Worm (Caenorhabditis elegans) whole organism, L3 larva: ENCODE data around the gene C14C6.6.
A peak's percentile ranks its signal among the peaks of the same experiment; 100 is the strongest.

Experiments
- ZK546.5 ChIP-seq: sonication (generic microtip); optimal IDR thresholded peaks from 2 replicates; lab custom pipeline; 2017; ENCODE audit warnings: missing biosample characterization, missing genetic modification characterization
- aly-2 ChIP-seq: fragments of 150-350 bp; optimal IDR thresholded peaks from 2 replicates; lab custom pipeline; 2014; ENCODE audit warnings: missing biosample characterization, missing genetic modification characterization
- ama-1 ChIP-seq: fragments of 150-350 bp; optimal IDR thresholded peaks from 2 replicates; lab custom pipeline; 2018
- ceh-28 ChIP-seq: fragments of 150-350 bp; optimal IDR thresholded peaks from 2 replicates; lab custom pipeline; 2014; ENCODE audit warnings: missing biosample characterization, missing genetic modification reagents, missing genetic modification characterization
- ceh-82 ChIP-seq: fragments of 150-350 bp; optimal IDR thresholded peaks from 2 replicates; lab custom pipeline; 2014; ENCODE audit warnings: missing biosample characterization, missing genetic modification characterization
- daf-12 ChIP-seq: fragments of 150-350 bp; optimal IDR thresholded peaks from 2 replicates; lab custom pipeline; 2014; ENCODE audit warnings: missing biosample characterization, missing genetic modification reagents, missing genetic modification characterization
- egl-27 ChIP-seq: sonication (generic microtip); optimal IDR thresholded peaks from 4 replicates; lab custom pipeline; 2017; ENCODE audit warnings: missing biosample characterization, missing genetic modification reagents, missing genetic modification characterization
- egl-5 ChIP-seq: fragments of 150-350 bp; optimal IDR thresholded peaks from 2 replicates; lab custom pipeline; 2017; ENCODE audit warnings: missing biosample characterization, missing genetic modification reagents, missing genetic modification characterization, inconsistent platforms
- elt-1 ChIP-seq: fragments of 150-350 bp; optimal IDR thresholded peaks from 2 replicates; lab custom pipeline; 2014; ENCODE audit warnings: missing biosample characterization, missing genetic modification characterization
- elt-2 ChIP-seq: sonication (generic microtip); optimal IDR thresholded peaks from 2 replicates; lab custom pipeline; 2016; ENCODE audit warnings: missing genetic modification reagents, mild to moderate bottlenecking, missing genetic modification characterization, missing compliant biosample characterization
- elt-3 ChIP-seq, 3 experiments: fragments of 150-350 bp in 1 of 3; sonication (generic microtip) in 2 of 3; optimal IDR thresholded peaks; 2 replicates in 2 of 3; 4 replicates in 1 of 3; lab custom pipeline; 2014 to 2017; ENCODE audit warnings: missing biosample characterization in 3 of 3, missing genetic modification characterization in 3 of 3
- eor-1 ChIP-seq, 2 experiments: fragments of 150-350 bp; optimal IDR thresholded peaks; 2 replicates each; lab custom pipeline; 2014 to 2018; ENCODE audit warnings: missing biosample characterization in 2 of 2, missing genetic modification characterization in 2 of 2
- fkh-10 ChIP-seq: sonication (generic microtip); optimal IDR thresholded peaks from 2 replicates; lab custom pipeline; 2017; ENCODE audit warnings: missing biosample characterization, missing genetic modification reagents, missing genetic modification characterization
- fkh-2 ChIP-seq: fragments of 150-350 bp; optimal IDR thresholded peaks from 2 replicates; lab custom pipeline; 2014; ENCODE audit warnings: missing biosample characterization, missing genetic modification reagents, missing genetic modification characterization
- jun-1 ChIP-seq: fragments of 150-350 bp; optimal IDR thresholded peaks from 2 replicates; lab custom pipeline; 2014; ENCODE audit warnings: missing biosample characterization, missing genetic modification reagents, missing genetic modification characterization
- lin-15B ChIP-seq: fragments of 150-350 bp; optimal IDR thresholded peaks from 2 replicates; lab custom pipeline; 2014; ENCODE audit warnings: missing biosample characterization, missing genetic modification characterization
- lin-39 ChIP-seq: fragments of 150-350 bp; optimal IDR thresholded peaks from 2 replicates; lab custom pipeline; 2018; ENCODE audit warnings: missing biosample characterization, missing genetic modification reagents, missing genetic modification characterization
- lsy-12 ChIP-seq: sonication (generic microtip); optimal IDR thresholded peaks from 2 replicates; lab custom pipeline; 2016; ENCODE audit warnings: mild to moderate bottlenecking, missing genetic modification characterization, missing compliant biosample characterization
- mdl-1 ChIP-seq: fragments of 150-350 bp; optimal IDR thresholded peaks from 2 replicates; lab custom pipeline; 2014; ENCODE audit warnings: missing biosample characterization, missing genetic modification characterization
- nfya-1 ChIP-seq: sonication (generic microtip); optimal IDR thresholded peaks from 2 replicates; lab custom pipeline; 2017; ENCODE audit warnings: missing genetic modification characterization, mild to moderate bottlenecking, missing compliant biosample characterization, antibody characterized with exemption, moderate library complexity; ENCODE audit not compliant: insufficient read depth
- nhr-12 ChIP-seq: fragments of 150-350 bp; optimal IDR thresholded peaks from 2 replicates; lab custom pipeline; 2014; ENCODE audit warnings: missing biosample characterization, missing genetic modification characterization
- nhr-23 ChIP-seq: fragments of 150-350 bp; optimal IDR thresholded peaks from 2 replicates; lab custom pipeline; 2014; ENCODE audit warnings: missing biosample characterization, missing genetic modification reagents, missing genetic modification characterization
- nhr-25 ChIP-seq: sonication (generic microtip); optimal IDR thresholded peaks from 2 replicates; lab custom pipeline; 2017; ENCODE audit warnings: missing biosample characterization, missing genetic modification characterization
- nhr-28 ChIP-seq: fragments of 150-350 bp; optimal IDR thresholded peaks from 2 replicates; lab custom pipeline; 2014; ENCODE audit warnings: missing biosample characterization, missing genetic modification characterization
- nhr-43 ChIP-seq: sonication (generic microtip); optimal IDR thresholded peaks from 2 replicates; lab custom pipeline; 2016; ENCODE audit warnings: mild to moderate bottlenecking, missing genetic modification characterization, missing compliant biosample characterization; ENCODE audit not compliant: poor library complexity, severe bottlenecking
- nhr-67 ChIP-seq: fragments of 150-350 bp; optimal IDR thresholded peaks from 2 replicates; lab custom pipeline; 2014; ENCODE audit warnings: missing biosample characterization, missing genetic modification characterization
- nhr-76 ChIP-seq: fragments of 150-350 bp; sonication (generic microtip); optimal IDR thresholded peaks from 5 replicates; lab custom pipeline; 2014; ENCODE audit warnings: missing biosample characterization, missing genetic modification characterization
- nhr-77 ChIP-seq: fragments of 150-350 bp; optimal IDR thresholded peaks from 2 replicates; lab custom pipeline; 2014; ENCODE audit warnings: missing biosample characterization, missing genetic modification characterization
- pha-4 ChIP-seq: fragments of 150-350 bp; optimal IDR thresholded peaks from 2 replicates; lab custom pipeline; 2014; ENCODE audit warnings: missing biosample characterization, missing genetic modification reagents, missing genetic modification characterization
- pqm-1 ChIP-seq: fragments of 150-350 bp; optimal IDR thresholded peaks from 2 replicates; lab custom pipeline; 2017; ENCODE audit warnings: missing biosample characterization, missing genetic modification characterization, inconsistent platforms
- sea-2 ChIP-seq: fragments of 150-350 bp; sonication (generic microtip); optimal IDR thresholded peaks from 4 replicates; lab custom pipeline; 2014; ENCODE audit warnings: missing biosample characterization, missing genetic modification reagents, missing genetic modification characterization
- skn-1 ChIP-seq: fragments of 150-350 bp; optimal IDR thresholded peaks from 2 replicates; lab custom pipeline; 2014; ENCODE audit warnings: missing biosample characterization, missing genetic modification characterization
- tbx-2 ChIP-seq: sonication (generic microtip); optimal IDR thresholded peaks from 2 replicates; lab custom pipeline; 2016; ENCODE audit warnings: mild to moderate bottlenecking, missing genetic modification characterization, missing compliant biosample characterization
- unc-39 ChIP-seq: sonication (generic microtip); optimal IDR thresholded peaks from 4 replicates; lab custom pipeline; 2017; ENCODE audit warnings: missing biosample characterization, missing genetic modification characterization
- unc-62 ChIP-seq: fragments of 150-350 bp; sonication (generic microtip); optimal IDR thresholded peaks from 4 replicates; lab custom pipeline; 2014; ENCODE audit warnings: missing biosample characterization, missing genetic modification reagents, missing genetic modification characterization
- zag-1 ChIP-seq: fragments of 150-350 bp; optimal IDR thresholded peaks from 2 replicates; lab custom pipeline; 2014; ENCODE audit warnings: missing biosample characterization, missing genetic modification characterization
- ztf-11 ChIP-seq: fragments of 150-350 bp; optimal IDR thresholded peaks from 2 replicates; lab custom pipeline; 2014; ENCODE audit warnings: missing biosample characterization, missing genetic modification characterization
- ztf-4 ChIP-seq: fragments of 150-350 bp; optimal IDR thresholded peaks from 2 replicates; lab custom pipeline; 2014; ENCODE audit warnings: missing biosample characterization, missing genetic modification characterization

The C14C6.6 gene

DNA sequence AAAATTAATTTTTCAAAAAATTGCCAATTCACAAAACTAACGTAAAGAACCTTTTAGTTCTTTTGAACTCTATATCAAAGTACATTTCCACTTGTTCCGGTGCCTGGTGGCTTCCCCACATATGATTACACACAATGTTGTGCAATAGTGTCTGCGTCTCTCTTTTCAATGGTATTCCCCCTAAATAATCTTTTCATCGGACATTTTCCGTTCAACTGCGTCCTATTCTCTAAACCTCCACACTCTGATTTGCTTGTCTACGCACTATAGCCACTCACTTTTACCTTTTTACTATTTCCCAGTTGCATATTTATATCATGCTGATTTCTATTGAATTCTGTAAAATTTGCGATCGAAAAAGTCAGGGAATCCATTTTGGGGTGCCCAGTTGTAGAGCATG lies 15.8 kb downstream of the C14C6.6 start, which contains the start of gene nhr-58:
Gene nhr-58, plus strand, starts transcription at position 214 of the 400 bp plus-strand sequence.
- TF ChIP-seq unc-62 (no peak), elt-1 (peak; percentile 43), nhr-25 (tag; lab: Kevin White, UChicago) (peak; percentile 56), mdl-1 (tag; lab: Kevin White, UChicago) (peak; percentile 49), jun-1 (peak; percentile 85), nhr-23 (tag; lab: Kevin White, UChicago) (peak; percentile 68), ceh-82 (no peak), daf-12 (tag; lab: Kevin White, UChicago) (no peak), ZK546.5 (tag; lab: Kevin White, UChicago) (no peak), lin-15B (tag; lab: Kevin White, UChicago) (no peak), nhr-43 (tag; lab: Kevin White, UChicago) (peak; percentile 40), tbx-2 (no peak), pha-4 (tag; lab: Kevin White, UChicago) (peak; percentile 90), elt-2 (peak; percentile 86), ztf-4 (tag; lab: Kevin White, UChicago) (no peak), lin-39 (tag; lab: Kevin White, UChicago) (peak; percentile 29), ztf-11 (tag; lab: Kevin White, UChicago) (no peak), elt-3 (tag; optimal IDR thresholded peaks at IDR 0.05; lab: Kevin White, UChicago) (peak in 1 of 3 experiments; percentile 15), pqm-1 (tag; lab: Kevin White, UChicago) (peak; percentile 97), ama-1 (lab: Kevin White, UChicago) (no peak), egl-27 (peak; percentile 78), nhr-28 (tag; lab: Kevin White, UChicago) (no peak), nfya-1 (tag; lab: Kevin White, UChicago) (peak; percentile 66)

DNA sequence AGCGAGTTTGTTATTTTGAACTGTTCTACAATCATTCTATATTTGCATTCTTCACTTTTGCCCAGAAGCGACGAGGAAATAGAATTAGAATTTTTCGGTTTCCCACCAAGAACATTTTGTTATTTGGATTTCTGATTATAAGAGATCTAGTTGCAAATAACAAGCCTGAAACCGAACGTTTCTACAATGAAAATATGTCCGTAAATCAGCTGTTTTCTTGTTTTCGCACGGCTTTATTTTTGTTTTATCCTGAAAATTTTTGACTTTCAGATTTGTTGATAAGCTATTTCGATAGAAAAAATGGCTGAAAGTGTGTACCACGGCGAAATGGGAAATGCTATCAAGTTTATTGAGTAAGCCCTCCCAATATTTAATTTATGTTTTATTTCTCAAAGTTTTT lies 20.3 kb downstream of the C14C6.6 start, which contains the start of gene srw-108:
Gene srw-108, plus strand, starts transcription at position 301 of the 400 bp plus-strand sequence.
- TF ChIP-seq aly-2 (no peak), egl-5 (tag; lab: Kevin White, UChicago) (no peak), zag-1 (tag; lab: Kevin White, UChicago) (no peak), ceh-28 (no peak), elt-3 (tag; optimal IDR thresholded peaks at IDR 0.05; lab: Kevin White, UChicago) (no peak), ceh-82 (no peak), elt-1 (no peak), nhr-67 (tag; lab: Kevin White, UChicago) (no peak), fkh-2 (no peak), elt-2 (no peak), ztf-4 (tag; lab: Kevin White, UChicago) (no peak), nhr-12 (tag; lab: Kevin White, UChicago) (no peak), sea-2 (GFP tag; lab: Kevin White, UChicago) (no peak), pha-4 (tag; lab: Kevin White, UChicago) (no peak)

DNA sequence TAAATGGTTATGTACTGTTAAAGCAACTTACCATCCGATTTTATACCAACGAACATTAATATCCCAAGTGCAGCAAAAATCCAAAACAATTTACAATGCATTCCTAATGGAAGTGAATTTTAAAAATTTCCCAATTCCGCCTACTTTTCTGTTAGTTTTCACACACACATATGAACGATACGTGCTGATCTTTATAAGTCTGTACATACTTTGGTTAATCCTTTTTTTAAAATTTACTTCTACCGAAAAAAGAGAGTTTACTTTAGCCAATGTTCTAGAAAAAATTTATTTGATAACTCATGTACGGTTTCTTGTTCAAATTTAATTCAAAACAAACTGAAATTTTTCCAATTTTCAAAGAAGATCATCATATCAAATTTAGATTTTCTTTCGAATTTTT lies 22.8 kb downstream of the C14C6.6 start, which contains the start of gene R11G11.16:
Gene R11G11.16, minus strand, starts transcription at position 101 of the 400 bp plus-strand sequence.
- TF ChIP-seq elt-2, result no peak
- no peak for TF ChIP-seq nhr-77 (tag; lab: Kevin White, UChicago)
- TF ChIP-seq sea-2 (GFP tag; lab: Kevin White, UChicago), result no peak
- TF ChIP-seq unc-39 (tag; lab: Kevin White, UChicago), result no peak
- no peak for TF ChIP-seq eor-1 (tag; optimal IDR thresholded peaks at IDR 0.05; lab: Kevin White, UChicago)

DNA sequence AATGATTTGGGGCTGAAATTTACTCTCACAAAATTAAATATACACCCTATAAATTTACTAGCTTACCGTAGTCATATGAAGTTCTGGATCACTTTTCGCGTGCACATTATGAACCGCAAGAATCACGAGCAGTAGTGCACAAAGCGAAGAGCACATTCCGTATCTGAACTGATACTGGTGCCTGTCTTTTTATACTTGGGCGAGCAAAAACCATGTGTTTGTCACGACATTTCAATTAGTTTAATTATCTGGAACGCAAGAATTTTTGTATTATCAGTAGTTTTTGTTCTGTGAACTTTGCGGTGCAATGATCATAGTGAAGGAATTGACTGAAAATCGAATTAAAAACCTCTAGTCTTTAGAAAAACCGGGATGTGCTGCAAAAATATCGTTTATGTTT lies 23.8 kb downstream of the C14C6.6 start, which contains the start of gene lipl-3:
Gene lipl-3, minus strand, starts transcription at position 161 of the 400 bp plus-strand sequence.
- TF ChIP-seq elt-2 (peak; percentile 43), pqm-1 (tag; lab: Kevin White, UChicago) (peak; percentile 53), egl-27 (no peak)

DNA sequence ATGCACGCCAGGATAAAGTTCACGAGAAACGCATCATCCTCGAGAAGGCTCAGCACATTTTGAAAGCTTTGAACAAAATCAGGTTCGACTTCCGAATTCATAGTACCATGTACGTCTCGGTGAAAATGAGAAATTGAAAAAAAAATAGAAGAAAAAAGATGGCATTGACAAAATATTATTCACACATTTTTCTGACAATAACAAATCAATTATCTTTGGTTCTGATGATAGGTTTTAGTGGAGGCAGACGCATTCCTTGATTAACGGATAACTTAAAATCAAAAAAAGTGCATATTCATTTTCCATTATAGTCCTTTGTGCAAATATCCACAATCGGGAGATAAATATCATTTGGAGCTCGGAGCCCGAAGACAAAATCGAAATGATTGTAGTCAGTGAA lies 26.4 kb downstream of the C14C6.6 start, which contains the start of gene srw-107:
Gene srw-107, minus strand, starts transcription at position 101 of the 400 bp plus-strand sequence.
- TF ChIP-seq lin-15B (tag; lab: Kevin White, UChicago), result no peak
- no peak for TF ChIP-seq lsy-12 (tag; lab: Kevin White, UChicago)
- TF ChIP-seq zag-1 (tag; lab: Kevin White, UChicago), result no peak
- TF ChIP-seq nhr-67 (tag; lab: Kevin White, UChicago), result no peak
- TF ChIP-seq tbx-2, result no peak
- TF ChIP-seq egl-27, result no peak
- TF ChIP-seq nhr-76, result no peak
- TF ChIP-seq nhr-23 (tag; lab: Kevin White, UChicago), result no peak
- no peak for TF ChIP-seq mdl-1 (tag; lab: Kevin White, UChicago)
- TF ChIP-seq jun-1, result no peak
- no peak for TF ChIP-seq nhr-28 (tag; lab: Kevin White, UChicago)
- no peak for TF ChIP-seq daf-12 (tag; lab: Kevin White, UChicago)
- TF ChIP-seq fkh-2, result no peak
- no peak for TF ChIP-seq fkh-10 (GFP tag; lab: Kevin White, UChicago)
- TF ChIP-seq skn-1, result no peak
- TF ChIP-seq lin-39 (tag; lab: Kevin White, UChicago), result no peak
- TF ChIP-seq nhr-25 (tag; lab: Kevin White, UChicago), result no peak
- no peak for TF ChIP-seq nhr-12 (tag; lab: Kevin White, UChicago)
- TF ChIP-seq, all 47 proteins: peak for 0
